Worm (Caenorhabditis elegans) whole organism, L4 larva: Measurements from ENCODE around the gene F59A6.2.

ENCODE experiments used
- F49E8.2 ChIP-seq: sonication (generic microtip); optimal IDR thresholded peaks from 2 replicates; lab custom pipeline; 2016; ENCODE audit warnings: missing compliant biosample characterization, mild to moderate bottlenecking, missing genetic modification characterization, borderline replicate concordance
- R02D3.7 ChIP-seq: fragments of 150-350 bp; sonication (generic microtip); optimal IDR thresholded peaks from 3 replicates; lab custom pipeline; 2014; ENCODE audit warnings: missing biosample characterization, missing genetic modification characterization
- T20F7.1 ChIP-seq: fragments of 200-800 bp; sonication (Bioruptor generic); optimal IDR thresholded peaks from 2 replicates; lab custom pipeline; 2018; ENCODE audit warnings: mild to moderate bottlenecking, missing genetic modification characterization, missing compliant biosample characterization
- aha-1 ChIP-seq: fragments of 150-350 bp; peaks from one replicate; lab custom pipeline; 2014; ENCODE audit warnings: missing biosample characterization, missing genetic modification characterization
- attf-4 ChIP-seq: sonication (generic microtip); optimal IDR thresholded peaks from 3 replicates; lab custom pipeline; 2017; ENCODE audit warnings: missing biosample characterization, missing genetic modification characterization
- ceh-32 ChIP-seq: sonication (generic microtip); optimal IDR thresholded peaks from 2 replicates; lab custom pipeline; 2016; ENCODE audit warnings: mild to moderate bottlenecking, missing genetic modification characterization, missing compliant biosample characterization; ENCODE audit not compliant: poor library complexity
- ceh-62 ChIP-seq: sonication (generic microtip); optimal IDR thresholded peaks from 2 replicates; lab custom pipeline; 2017; ENCODE audit warnings: missing biosample characterization, missing genetic modification characterization
- ceh-82 ChIP-seq: sonication (generic microtip); optimal IDR thresholded peaks from 2 replicates; lab custom pipeline; 2017; ENCODE audit warnings: missing biosample characterization, missing genetic modification characterization
- daf-12 ChIP-seq: fragments of 150-350 bp; optimal IDR thresholded peaks from 2 replicates; lab custom pipeline; 2014; ENCODE audit warnings: missing biosample characterization, missing genetic modification reagents, missing genetic modification characterization
- daf-16 ChIP-seq, 3 experiments: sonication (generic microtip); optimal IDR thresholded peaks; 2 replicates each; lab custom pipeline; 2016 to 2017; ENCODE audit warnings: missing genetic modification characterization in 3 of 3, missing genetic modification reagents in 3 of 3, mild to moderate bottlenecking in 2 of 3, missing compliant biosample characterization in 2 of 3, missing biosample characterization in 1 of 3, moderate library complexity in 1 of 3
- daf-19 ChIP-seq: fragments of 200-800 bp; sonication (Bioruptor generic); conservative IDR thresholded peaks from 2 replicates; pipeline ENCODE4 v1.3.6; 2022; ENCODE audit warnings: missing genetic modification characterization, missing compliant biosample characterization
- dve-1 ChIP-seq: sonication (generic microtip); optimal IDR thresholded peaks from 2 replicates; lab custom pipeline; 2017; ENCODE audit warnings: antibody characterized with exemption, mild to moderate bottlenecking, missing genetic modification characterization, missing compliant biosample characterization; ENCODE audit not compliant: insufficient read depth
- gei-8 ChIP-seq: fragments of 200-800 bp; sonication (Bioruptor generic); optimal IDR thresholded peaks from 2 replicates; lab custom pipeline; 2018; ENCODE audit warnings: mild to moderate bottlenecking, missing genetic modification characterization, missing compliant biosample characterization
- hlh-11 ChIP-seq: fragments of 200-800 bp; sonication (Bioruptor generic); optimal IDR thresholded peaks from 2 replicates; lab custom pipeline; 2018; ENCODE audit warnings: mild to moderate bottlenecking, missing genetic modification characterization, missing compliant biosample characterization
- hmg-1.1 ChIP-seq: fragments of 200-800 bp; sonication (Bioruptor generic); IDR thresholded peaks from 2 replicates; pipeline ENCODE4 v1.3.6; 2022; ENCODE audit warnings: missing genetic modification reagents, missing genetic modification characterization, missing compliant biosample characterization
- lin-13 ChIP-seq: fragments of 150-350 bp; optimal IDR thresholded peaks from 2 replicates; lab custom pipeline; 2014; ENCODE audit warnings: missing biosample characterization, missing genetic modification reagents, missing genetic modification characterization
- lsy-2 ChIP-seq, 2 experiments: fragments of 150-350 bp in 1 of 2; sonication (generic microtip) in 1 of 2; optimal IDR thresholded peaks; 2 replicates each; lab custom pipeline; 2014 to 2017; ENCODE audit warnings: missing biosample characterization in 2 of 2, missing genetic modification characterization in 2 of 2
- madf-5 ChIP-seq, 2 experiments: fragments of 200-800 bp; sonication (Bioruptor generic); IDR thresholded peaks; 2 replicates each; pipeline ENCODE4 v1.3.6; 2022; ENCODE audit warnings: missing compliant biosample characterization in 2 of 2, missing genetic modification characterization in 2 of 2
- mdt-29 ChIP-seq: fragments of 200-800 bp; sonication (Bioruptor generic); IDR thresholded peaks from 2 replicates; pipeline ENCODE4 v1.3.6; 2022; ENCODE audit warnings: missing genetic modification reagents, missing genetic modification characterization, missing compliant biosample characterization
- mes-2 ChIP-seq: sonication (generic microtip); optimal IDR thresholded peaks from 2 replicates; lab custom pipeline; 2016; ENCODE audit warnings: missing genotype, mild to moderate bottlenecking, missing genetic modification characterization, missing compliant biosample characterization; ENCODE audit not compliant: poor library complexity, severe bottlenecking
- nhr-102 ChIP-seq: sonication (generic microtip); optimal IDR thresholded peaks from 2 replicates; lab custom pipeline; 2016; ENCODE audit warnings: mild to moderate bottlenecking, missing genetic modification characterization, moderate library complexity, missing compliant biosample characterization
- nhr-11 ChIP-seq: fragments of 150-350 bp; optimal IDR thresholded peaks from 2 replicates; lab custom pipeline; 2014; ENCODE audit warnings: missing biosample characterization, missing genetic modification characterization
- nhr-111 ChIP-seq: fragments of 200-800 bp; sonication (Bioruptor generic); optimal IDR thresholded peaks from 2 replicates; lab custom pipeline; 2018; ENCODE audit warnings: mild to moderate bottlenecking, missing genetic modification characterization, missing compliant biosample characterization
- nhr-25 ChIP-seq: sonication (generic microtip); optimal IDR thresholded peaks from 2 replicates; lab custom pipeline; 2017; ENCODE audit warnings: missing genetic modification characterization, mild to moderate bottlenecking, missing compliant biosample characterization, antibody characterized with exemption, moderate library complexity, borderline replicate concordance; ENCODE audit not compliant: insufficient read depth
- nhr-28 ChIP-seq: fragments of 150-350 bp; optimal IDR thresholded peaks from 2 replicates; lab custom pipeline; 2014; ENCODE audit warnings: missing biosample characterization, missing genetic modification characterization
- nhr-41 ChIP-seq: fragments of 200-800 bp; sonication (Bioruptor generic); IDR thresholded peaks from 2 replicates; pipeline ENCODE4 v1.3.6; 2022; ENCODE audit warnings: missing genetic modification reagents, missing genetic modification characterization, missing compliant biosample characterization
- nhr-77 ChIP-seq: fragments of 150-350 bp; optimal IDR thresholded peaks from 2 replicates; lab custom pipeline; 2014; ENCODE audit warnings: missing biosample characterization, missing genetic modification characterization
- pha-4 ChIP-seq, 2 experiments: fragments of 150-350 bp in 1 of 2; fragments of 200-800 bp in 1 of 2; sonication (Bioruptor generic) in 1 of 2; IDR thresholded peaks in 1 of 2; optimal IDR thresholded peaks in 1 of 2; 2 replicates each; pipeline versions ENCODE4 v1.3.6 to Lab custom; 2014 to 2022; ENCODE audit warnings: missing genetic modification characterization in 2 of 2, missing genetic modification reagents in 2 of 2, missing biosample characterization in 1 of 2, missing compliant biosample characterization in 1 of 2
- php-3 ChIP-seq: fragments of 200-800 bp; sonication (Bioruptor generic); IDR thresholded peaks from 2 replicates; pipeline ENCODE4 v1.3.6; 2022; ENCODE audit warnings: missing genetic modification reagents, missing genetic modification characterization, missing compliant biosample characterization
- pqm-1 ChIP-seq: sonication (generic microtip); optimal IDR thresholded peaks from 2 replicates; lab custom pipeline; 2017; ENCODE audit warnings: missing biosample characterization, missing genetic modification characterization
- tra-1 ChIP-seq: fragments of 200-800 bp; sonication (Bioruptor generic); IDR thresholded peaks from 2 replicates; pipeline ENCODE4 v1.3.6; 2022; ENCODE audit warnings: missing genetic modification reagents, missing genetic modification characterization, missing compliant biosample characterization
- unc-39 ChIP-seq: sonication (generic microtip); optimal IDR thresholded peaks from 2 replicates; lab custom pipeline; 2017; ENCODE audit warnings: missing biosample characterization, missing genetic modification characterization
- zag-1 ChIP-seq: fragments of 150-350 bp; optimal IDR thresholded peaks from 2 replicates; lab custom pipeline; 2014; ENCODE audit warnings: missing biosample characterization, missing genetic modification characterization
- zfp-3 ChIP-seq: fragments of 200-800 bp; sonication (Bioruptor generic); conservative IDR thresholded peaks from 2 replicates; pipeline ENCODE4 v1.3.6; 2022; ENCODE audit warnings: missing genetic modification reagents, missing genetic modification characterization, missing compliant biosample characterization
- zip-2 ChIP-seq: fragments of 150-350 bp; optimal IDR thresholded peaks from 2 replicates; lab custom pipeline; 2014; ENCODE audit warnings: missing biosample characterization, missing genetic modification characterization

Gene F59A6.2

DNA sequence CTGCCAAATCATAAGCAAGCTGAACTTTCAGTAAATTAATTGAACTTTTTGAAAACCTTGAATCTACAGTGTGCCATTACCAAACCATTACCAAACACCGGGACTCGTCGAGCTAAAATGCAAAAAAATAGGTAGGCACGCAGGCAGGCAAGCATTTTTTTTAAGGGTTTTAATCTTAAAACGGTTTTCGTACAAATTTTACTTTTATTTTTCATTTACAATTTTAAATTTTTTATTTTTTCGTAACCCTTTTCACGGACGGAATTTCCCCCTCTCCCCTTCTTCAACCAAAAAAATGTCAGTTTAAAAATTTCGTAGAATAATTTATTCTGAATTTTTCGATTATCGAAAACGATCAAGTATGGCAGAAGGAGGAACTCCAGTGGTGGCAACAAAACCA lies at the start of gene F59A6.2:
TSS of gene F59A6.2 (plus strand) at position 301 of the 400 bp plus-strand sequence.
- TF ChIP-seq zip-2 (no peak), aha-1 (peak; percentile 53), ceh-32 (tag; lab: Kevin White, UChicago) (no peak), zfp-3 (GFP tag; lab: Robert Waterston, UW) (no peak), nhr-41 (no peak), ceh-62 (tag; lab: Kevin White, UChicago) (no peak), mes-2 (tag; lab: Kevin White, UChicago) (no peak), unc-39 (tag; lab: Kevin White, UChicago) (no peak)

DNA sequence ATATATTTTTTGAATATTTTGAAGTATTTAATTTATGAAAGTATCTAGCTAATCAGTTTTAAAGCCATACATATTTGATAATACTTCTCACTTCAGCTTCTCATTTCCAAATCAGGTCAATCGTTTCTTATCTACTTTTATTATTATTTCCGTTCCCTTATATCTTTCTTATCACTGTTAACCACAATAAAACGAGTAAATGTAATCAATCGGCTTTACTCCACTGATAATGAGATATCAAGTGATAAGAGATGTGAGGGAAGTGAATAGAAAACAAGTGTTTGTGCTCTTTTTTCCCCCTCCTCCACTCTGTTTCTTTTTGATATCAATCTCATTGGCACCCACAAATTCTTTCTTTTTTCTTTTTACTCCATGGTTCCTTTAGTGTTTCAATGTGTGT lies 47.9 kb upstream of the F59A6.2 start:
- peak; percentile 15 for TF ChIP-seq nhr-28
- peak; percentile 59 for TF ChIP-seq php-3 (GFP tag; lab: Robert Waterston, UW)
- no peak for TF ChIP-seq daf-16 (GFP tag; optimal IDR thresholded peaks at IDR 0.05; lab: Kevin White, UChicago)
- TF ChIP-seq daf-16 (tag; optimal IDR thresholded peaks at IDR 0.05; lab: Kevin White, UChicago): peak; percentile 31
- peak; percentile 76 for TF ChIP-seq dve-1 (tag; lab: Kevin White, UChicago)
- TF ChIP-seq tra-1 (GFP tag; lab: Robert Waterston, UW): no peak
- peak; percentile 14 for TF ChIP-seq pqm-1 (tag; lab: Kevin White, UChicago)
- TF ChIP-seq daf-19 (GFP tag; lab: Robert Waterston, UW): no peak
- no peak for TF ChIP-seq lin-13 (GFP tag; lab: Kevin White, UChicago)
- TF ChIP-seq hlh-11 (tag; lab: Kevin White, UChicago): peak; percentile 14
- TF ChIP-seq gei-8 (GFP tag; lab: Kevin White, UChicago): no peak

DNA sequence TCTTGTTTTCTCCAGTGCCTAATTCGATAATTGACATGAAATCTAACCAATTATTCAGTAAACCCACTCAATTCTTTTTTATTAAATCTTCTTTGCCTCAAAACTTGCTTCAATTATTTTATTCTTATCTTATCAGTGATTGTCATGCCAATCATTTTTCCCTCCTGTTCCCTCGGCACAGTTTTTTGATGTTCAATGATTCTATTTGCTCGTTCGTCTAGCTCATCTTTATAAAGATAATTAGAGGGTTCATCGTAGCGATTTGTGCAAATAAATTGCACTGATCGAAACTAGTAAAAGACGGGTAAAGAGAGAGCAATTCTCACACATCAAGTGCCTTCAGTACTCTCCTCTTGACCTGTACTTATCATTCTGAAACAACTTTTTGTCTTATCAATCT lies 46.9 kb upstream of the F59A6.2 start:
- TF ChIP-seq nhr-25 (no peak), hlh-11 (tag; lab: Kevin White, UChicago) (peak; percentile 20), mdt-29 (GFP tag; lab: Robert Waterston, UW) (no peak), attf-4 (no peak), pqm-1 (tag; lab: Kevin White, UChicago) (peak; percentile 68), nhr-77 (tag; lab: Kevin White, UChicago) (no peak), daf-16 (GFP tag; optimal IDR thresholded peaks at IDR 0.05; lab: Kevin White, UChicago) (no peak), daf-16 (tag; optimal IDR thresholded peaks at IDR 0.05; lab: Kevin White, UChicago) (no peak), daf-12 (tag; lab: Kevin White, UChicago) (no peak), ceh-62 (tag; lab: Kevin White, UChicago) (no peak), T20F7.1 (no peak), F49E8.2 (tag; lab: Kevin White, UChicago) (no peak), R02D3.7 (no peak), lin-13 (GFP tag; lab: Kevin White, UChicago) (no peak)

DNA sequence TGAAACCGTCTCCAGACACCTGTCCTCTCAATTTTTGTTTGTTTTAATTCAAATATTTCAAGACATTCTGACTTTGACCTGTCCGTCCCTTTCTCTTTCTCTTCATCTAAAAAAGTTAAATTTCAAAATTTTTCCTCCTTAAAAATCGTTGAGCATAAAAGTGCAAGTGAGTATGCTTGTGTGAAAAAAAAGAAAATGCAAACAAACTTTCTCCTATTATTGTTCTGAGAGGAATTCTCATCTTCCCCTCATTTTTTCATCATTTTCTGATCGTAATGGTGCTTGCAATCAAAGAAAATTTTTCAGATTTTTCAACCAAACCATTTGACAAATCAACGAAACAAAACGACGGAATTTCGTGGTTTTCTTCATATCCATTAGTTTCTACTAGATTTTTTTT lies 45.6 kb upstream of the F59A6.2 start, which contains the start of gene shc-2:
TSS of gene shc-2 (plus strand) at position 301 of the 400 bp plus-strand sequence.
- no peak for TF ChIP-seq zag-1 (tag; lab: Kevin White, UChicago)
- no peak for TF ChIP-seq T20F7.1
- TF ChIP-seq pha-4 (GFP tag; IDR thresholded peaks at IDR 0.05; lab: Robert Waterston, UW): no peak
- no peak for TF ChIP-seq pha-4 (tag; optimal IDR thresholded peaks at IDR 0.05; lab: Kevin White, UChicago)
- no peak for TF ChIP-seq lsy-2 (tag; optimal IDR thresholded peaks at IDR 0.05; lab: Kevin White, UChicago)
- TF ChIP-seq dve-1 (tag; lab: Kevin White, UChicago): no peak
- TF ChIP-seq madf-5 (GFP tag; IDR thresholded peaks at IDR 0.05; lab: Robert Waterston, UW): no peak
- TF ChIP-seq nhr-102 (tag; lab: Kevin White, UChicago): no peak
- TF ChIP-seq hmg-1.1 (GFP tag; lab: Robert Waterston, UW): no peak
- no peak for TF ChIP-seq nhr-111 (GFP tag; lab: Kevin White, UChicago)
- TF ChIP-seq ceh-82 (tag; lab: Kevin White, UChicago): no peak
- no peak for TF ChIP-seq zfp-3 (GFP tag; lab: Robert Waterston, UW)
- TF ChIP-seq nhr-11 (tag; lab: Kevin White, UChicago): no peak
